Worm (Caenorhabditis elegans) whole organism, early embryonic: Measurements from ENCODE around the gene C14A11.6.

ENCODE experiments used
- B0310.2 ChIP-seq: sonication (generic microtip); optimal IDR thresholded peaks from 2 replicates; lab custom pipeline; 2016; ENCODE audit warnings: mild to moderate bottlenecking, missing genetic modification characterization, missing compliant biosample characterization
- F13C5.2 ChIP-seq: sonication (generic microtip); optimal IDR thresholded peaks from 2 replicates; lab custom pipeline; 2017; ENCODE audit warnings: mild to moderate bottlenecking, missing genetic modification characterization, inconsistent platforms, missing compliant biosample characterization
- aly-1 ChIP-seq: sonication (generic microtip); optimal IDR thresholded peaks from 2 replicates; lab custom pipeline; 2016; ENCODE audit warnings: missing genetic modification characterization, missing compliant biosample characterization
- ama-1 ChIP-seq: fragments of 150-350 bp; optimal IDR thresholded peaks from 2 replicates; lab custom pipeline; 2014
- ceh-13 ChIP-seq: fragments of 200-800 bp; sonication (Bioruptor generic); optimal IDR thresholded peaks from 2 replicates; lab custom pipeline; 2018; ENCODE audit warnings: mild to moderate bottlenecking, missing genetic modification characterization, missing compliant biosample characterization
- ceh-36 ChIP-seq: sonication (generic microtip); optimal IDR thresholded peaks from 2 replicates; lab custom pipeline; 2016; ENCODE audit warnings: missing genetic modification characterization, inconsistent platforms, missing compliant biosample characterization
- ets-7 ChIP-seq: sonication (generic microtip); optimal IDR thresholded peaks from 2 replicates; lab custom pipeline; 2016; ENCODE audit warnings: missing genotype, missing genetic modification characterization, missing compliant biosample characterization
- flt-1 ChIP-seq: fragments of 200-800 bp; sonication (Bioruptor generic); IDR thresholded peaks from 2 replicates; pipeline ENCODE4 v1.3.6; 2022; ENCODE audit warnings: missing genetic modification characterization, missing compliant biosample characterization
- hmbx-1 ChIP-seq: sonication (generic microtip); optimal IDR thresholded peaks from 2 replicates; lab custom pipeline; 2016; ENCODE audit warnings: mild to moderate bottlenecking, missing genetic modification characterization, missing compliant biosample characterization
- hmg-4 ChIP-seq: fragments of 200-800 bp; sonication (Bioruptor generic); optimal IDR thresholded peaks from 2 replicates; lab custom pipeline; 2018; ENCODE audit warnings: mild to moderate bottlenecking, missing genetic modification characterization, missing compliant biosample characterization
- hnd-1 ChIP-seq: sonication (generic microtip); optimal IDR thresholded peaks from 2 replicates; lab custom pipeline; 2016; ENCODE audit warnings: missing genetic modification characterization, missing compliant biosample characterization
- pes-1 ChIP-seq: fragments of 200-800 bp; sonication (Bioruptor generic); IDR thresholded peaks from 2 replicates; pipeline ENCODE4 v1.3.6; 2022; ENCODE audit warnings: missing genetic modification reagents, missing genetic modification characterization, missing compliant biosample characterization
- scrt-1 ChIP-seq: fragments of 200-800 bp; sonication (Bioruptor generic); IDR thresholded peaks from 2 replicates; pipeline ENCODE4 v1.3.6; 2022; ENCODE audit warnings: missing genetic modification characterization, missing compliant biosample characterization
- sea-1 ChIP-seq: fragments of 200-800 bp; sonication (Bioruptor generic); conservative IDR thresholded peaks from 2 replicates; pipeline ENCODE4 v1.3.6; 2022; ENCODE audit warnings: missing genetic modification characterization, missing compliant biosample characterization
- tbx-11 ChIP-seq: fragments of 200-800 bp; sonication (Bioruptor generic); IDR thresholded peaks from 2 replicates; pipeline ENCODE4 v1.3.6; 2022; ENCODE audit warnings: missing genetic modification characterization, missing compliant biosample characterization
- tbx-37 ChIP-seq: fragments of 200-800 bp; sonication (Bioruptor generic); conservative IDR thresholded peaks from 2 replicates; pipeline ENCODE4 v1.3.6; 2022; ENCODE audit warnings: missing genetic modification reagents, missing genetic modification characterization, missing compliant biosample characterization
- tra-4 ChIP-seq: sonication (generic microtip); optimal IDR thresholded peaks from 2 replicates; lab custom pipeline; 2017; ENCODE audit warnings: missing genetic modification characterization, missing compliant biosample characterization

The C14A11.6 gene

DNA sequence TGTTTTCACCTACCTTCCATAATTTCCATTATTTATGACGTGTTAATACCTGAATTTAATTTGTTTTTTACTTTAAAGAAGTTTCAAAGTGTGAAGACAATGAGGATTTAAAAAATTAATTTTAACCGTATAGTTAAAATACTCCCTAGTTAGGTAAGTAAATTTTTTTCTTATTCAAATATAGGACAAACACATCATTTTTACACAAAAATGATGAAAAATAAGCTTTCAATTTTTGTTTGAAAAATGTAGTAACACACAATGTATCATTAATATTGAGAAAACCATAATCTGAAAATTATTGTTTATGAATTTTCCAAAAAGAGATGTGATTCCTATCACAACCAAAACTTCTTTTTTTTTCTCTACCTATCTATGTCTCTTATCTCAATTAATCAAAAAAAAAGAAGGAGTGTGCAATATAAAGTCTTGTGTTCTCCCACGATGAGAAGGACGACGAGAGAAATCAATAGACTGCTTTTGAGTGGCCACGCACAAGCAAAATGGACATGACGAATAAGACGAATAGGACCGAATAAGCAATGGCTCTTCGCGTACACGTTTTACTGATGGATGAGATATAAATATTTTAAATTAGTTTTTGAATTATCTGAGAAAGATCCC is at the start of gene C14A11.6:
Gene C14A11.6 (minus strand): TSS at position 51 of the 624 bp plus-strand sequence.
- TF ChIP-seq tra-4 (tag; lab: Kevin White, UChicago), result no peak
- no peak for TF ChIP-seq hmg-4 (GFP tag; lab: Kevin White, UChicago)
- TF ChIP-seq ceh-13 (GFP tag; lab: Kevin White, UChicago), result no peak
- TF ChIP-seq F13C5.2 (tag; lab: Kevin White, UChicago), result no peak
- TF ChIP-seq sea-1, result no peak
- TF ChIP-seq pes-1 (GFP tag; lab: Robert Waterston, UW), result no peak
- no peak for TF ChIP-seq tbx-37 (GFP tag; lab: Robert Waterston, UW)
- TF ChIP-seq B0310.2 (tag; lab: Kevin White, UChicago), result no peak

DNA sequence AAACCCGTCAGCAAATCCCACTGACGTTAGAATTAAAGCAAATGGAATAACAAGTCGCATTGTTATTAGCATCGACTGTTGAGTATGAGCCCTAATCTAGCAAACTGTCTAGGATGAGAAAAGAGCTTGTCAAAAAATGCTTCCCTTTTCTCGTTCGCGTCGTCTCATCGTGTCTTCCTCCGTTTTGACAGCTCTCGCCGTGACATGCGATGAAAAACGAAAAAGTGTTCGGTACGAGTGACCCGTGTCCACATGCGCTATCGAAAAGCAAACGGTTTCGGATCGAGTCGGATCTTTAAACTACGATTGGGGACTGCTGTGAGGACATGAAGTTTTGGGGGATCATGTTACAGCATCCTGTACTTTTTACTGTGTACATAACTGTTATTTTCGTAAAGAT is 48.4 kb upstream of the C14A11.6 start, which contains the start of gene comt-1:
Gene comt-1 (minus strand): TSS at position 101 of the 400 bp plus-strand sequence.
- TF ChIP-seq ceh-13 (GFP tag; lab: Kevin White, UChicago), result no peak
- TF ChIP-seq ceh-36 (tag; lab: Kevin White, UChicago), result no peak
- TF ChIP-seq flt-1, result no peak
- TF ChIP-seq ets-7, result no peak
- TF ChIP-seq F13C5.2 (tag; lab: Kevin White, UChicago), result no peak
- TF ChIP-seq ama-1 (lab: Kevin White, UChicago), result no peak
- no peak for TF ChIP-seq sea-1
- TF ChIP-seq scrt-1 (GFP tag; lab: Robert Waterston, UW), result no peak
- TF ChIP-seq hmg-4 (GFP tag; lab: Kevin White, UChicago), result no peak
- no peak for TF ChIP-seq hmbx-1 (tag; lab: Kevin White, UChicago)
- TF ChIP-seq tbx-11 (GFP tag; lab: Robert Waterston, UW), result no peak
- TF ChIP-seq aly-1, result no peak
- TF ChIP-seq tbx-37 (GFP tag; lab: Robert Waterston, UW), result no peak
- TF ChIP-seq tra-4 (tag; lab: Kevin White, UChicago), result no peak
- TF ChIP-seq B0310.2 (tag; lab: Kevin White, UChicago), result no peak
- TF ChIP-seq pes-1 (GFP tag; lab: Robert Waterston, UW), result no peak
- no peak for TF ChIP-seq hnd-1 (tag; lab: Kevin White, UChicago)

DNA sequence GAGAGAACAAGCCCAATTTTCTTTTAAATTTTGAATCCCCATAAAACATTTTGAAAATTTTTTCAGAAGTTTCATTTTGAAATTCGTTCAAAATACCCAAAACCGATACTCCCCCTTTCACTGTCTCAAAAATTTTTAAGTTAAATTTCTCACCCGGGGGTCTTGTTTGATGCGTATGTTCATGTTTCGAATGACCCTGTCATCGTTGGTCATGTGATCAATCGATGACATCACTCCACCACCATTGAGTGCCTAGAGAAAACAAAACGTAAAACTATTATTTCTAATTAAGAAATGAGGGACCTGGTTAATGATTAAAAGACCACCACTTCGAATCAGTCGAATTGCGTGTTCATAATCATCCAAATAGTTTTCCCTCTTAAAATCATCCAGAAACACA is 44.4 kb upstream of the C14A11.6 start:
- TF ChIP-seq tbx-37 (GFP tag; lab: Robert Waterston, UW) (no peak), B0310.2 (tag; lab: Kevin White, UChicago) (no peak), hnd-1 (tag; lab: Kevin White, UChicago) (no peak), F13C5.2 (tag; lab: Kevin White, UChicago) (no peak), ceh-36 (tag; lab: Kevin White, UChicago) (no peak), tbx-11 (GFP tag; lab: Robert Waterston, UW) (no peak), scrt-1 (GFP tag; lab: Robert Waterston, UW) (no peak), tra-4 (tag; lab: Kevin White, UChicago) (no peak), flt-1 (no peak), aly-1 (no peak), ceh-13 (GFP tag; lab: Kevin White, UChicago) (no peak), ama-1 (lab: Kevin White, UChicago) (no peak), ets-7 (no peak), sea-1 (no peak), pes-1 (GFP tag; lab: Robert Waterston, UW) (no peak), hmbx-1 (tag; lab: Kevin White, UChicago) (no peak), hmg-4 (GFP tag; lab: Kevin White, UChicago) (no peak)

DNA sequence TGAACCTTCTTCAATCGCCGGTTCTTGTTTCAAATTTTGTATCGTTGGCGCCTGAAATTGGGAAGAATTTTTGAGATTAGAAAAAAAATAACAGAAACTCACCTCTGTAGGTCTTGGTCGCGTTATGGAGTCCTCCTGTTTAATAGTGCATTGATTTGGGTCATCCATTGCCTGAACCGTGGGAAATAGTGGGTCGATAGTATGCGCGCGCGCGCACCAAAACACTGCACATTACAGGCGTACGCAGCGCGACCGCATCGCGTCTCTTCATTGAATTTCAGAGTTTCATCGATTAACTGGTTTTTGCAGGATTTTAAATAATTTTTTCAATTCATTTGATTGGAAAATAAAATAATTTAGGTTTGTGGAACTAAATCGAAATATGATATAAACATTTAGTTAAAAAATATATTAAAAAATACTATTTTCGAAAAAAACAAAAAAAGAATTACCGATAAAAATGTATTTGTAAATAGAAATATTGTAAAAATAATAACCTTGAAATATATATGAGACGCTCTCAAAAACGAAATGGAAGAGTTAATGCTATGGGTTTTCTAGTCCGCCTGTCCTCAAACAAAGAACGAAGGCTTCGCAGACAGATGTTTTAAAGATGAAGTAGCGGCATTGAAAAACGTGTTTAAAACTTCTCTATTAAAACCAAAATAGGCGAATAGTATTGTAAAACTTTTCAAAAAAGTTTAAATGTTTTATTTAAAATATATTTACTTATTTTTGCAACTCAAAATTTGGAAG is 43.3 kb upstream of the C14A11.6 start, which contains the start of gene tra-4:
Gene tra-4 (minus strand): TSS at position 534 of the 756 bp plus-strand sequence.
- TF ChIP-seq ceh-36 (tag; lab: Kevin White, UChicago) (no peak), hmg-4 (GFP tag; lab: Kevin White, UChicago) (peak; percentile 9)

DNA sequence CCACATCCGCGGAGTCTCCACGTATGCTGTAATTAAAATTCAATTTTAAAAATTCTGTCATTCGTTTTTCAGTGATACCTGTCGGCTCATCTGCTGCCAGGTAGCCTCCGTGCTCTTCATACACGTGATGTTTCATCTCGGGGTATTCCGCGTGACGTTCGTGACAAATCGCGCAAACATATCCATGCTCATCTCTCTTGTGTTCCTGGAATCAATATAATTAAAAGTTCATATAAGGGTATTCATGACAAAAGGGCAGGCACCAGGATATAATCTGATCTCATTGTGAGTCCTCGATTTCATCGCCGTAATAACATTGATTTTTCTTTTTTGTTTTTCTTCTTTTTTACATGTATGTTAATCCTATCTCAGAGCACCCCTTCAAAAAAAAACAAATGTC is 40.0 kb upstream of the C14A11.6 start:
- TF ChIP-seq tbx-11 (GFP tag; lab: Robert Waterston, UW), result no peak
- no peak for TF ChIP-seq ama-1 (lab: Kevin White, UChicago)
- TF ChIP-seq hnd-1 (tag; lab: Kevin White, UChicago), result no peak
- TF ChIP-seq sea-1, result no peak
- no peak for TF ChIP-seq ceh-13 (GFP tag; lab: Kevin White, UChicago)
- no peak for TF ChIP-seq hmbx-1 (tag; lab: Kevin White, UChicago)
- TF ChIP-seq flt-1, result no peak
- TF ChIP-seq ets-7, result no peak
- TF ChIP-seq B0310.2 (tag; lab: Kevin White, UChicago), result no peak
- TF ChIP-seq ceh-36 (tag; lab: Kevin White, UChicago), result no peak
- no peak for TF ChIP-seq aly-1
- no peak for TF ChIP-seq tra-4 (tag; lab: Kevin White, UChicago)
- no peak for TF ChIP-seq pes-1 (GFP tag; lab: Robert Waterston, UW)
- TF ChIP-seq scrt-1 (GFP tag; lab: Robert Waterston, UW), result no peak
- no peak for TF ChIP-seq F13C5.2 (tag; lab: Kevin White, UChicago)
- TF ChIP-seq tbx-37 (GFP tag; lab: Robert Waterston, UW), result no peak
- no peak for TF ChIP-seq hmg-4 (GFP tag; lab: Kevin White, UChicago)

DNA sequence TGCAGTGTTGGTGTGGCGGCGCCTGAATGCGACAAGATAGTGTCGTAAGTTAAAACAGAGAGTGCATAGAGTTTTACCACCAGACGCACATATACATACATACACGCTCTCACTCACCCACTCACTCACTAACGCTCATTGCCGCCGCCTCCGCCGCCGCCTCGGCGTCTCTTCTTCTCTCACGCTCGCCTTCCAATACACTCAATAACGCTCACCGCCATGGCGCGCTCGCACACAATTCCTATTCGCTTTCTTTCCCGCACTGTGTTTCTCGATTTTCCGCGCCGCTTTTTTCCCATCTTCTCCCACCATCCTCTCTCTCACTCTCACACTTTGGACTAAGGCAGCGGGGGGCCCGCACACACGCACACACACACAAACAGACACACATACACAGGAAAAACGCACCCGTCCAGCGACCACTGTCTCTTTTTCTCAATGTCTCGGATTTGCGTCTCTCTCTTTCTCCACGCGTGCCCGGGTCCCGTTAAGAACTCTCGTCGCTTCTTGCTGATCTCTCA is 38.5 kb upstream of the C14A11.6 start, which contains the start of gene kin-29:
Gene kin-29 (minus strand): TSS at position 51 of the 521 bp plus-strand sequence.
- no peak for TF ChIP-seq hmbx-1 (tag; lab: Kevin White, UChicago)
- peak; percentile 94 for TF ChIP-seq hmg-4 (GFP tag; lab: Kevin White, UChicago)
- no peak for TF ChIP-seq B0310.2 (tag; lab: Kevin White, UChicago)
- TF ChIP-seq aly-1, result peak; percentile 85
- no peak for TF ChIP-seq pes-1 (GFP tag; lab: Robert Waterston, UW)
- TF ChIP-seq flt-1, result peak; percentile 3; the same call in 1 of the 2 replicates
- peak; percentile 12 for TF ChIP-seq hnd-1 (tag; lab: Kevin White, UChicago)
- no peak for TF ChIP-seq ceh-36 (tag; lab: Kevin White, UChicago)
- no peak for TF ChIP-seq ama-1 (lab: Kevin White, UChicago)
- TF ChIP-seq tbx-11 (GFP tag; lab: Robert Waterston, UW), result no peak
- TF ChIP-seq tra-4 (tag; lab: Kevin White, UChicago), result peak; percentile 50
- peak; percentile 38; the same call in 1 of the 2 replicates for TF ChIP-seq scrt-1 (GFP tag; lab: Robert Waterston, UW)
- TF ChIP-seq ets-7, result no peak
- peak; percentile 82 for TF ChIP-seq F13C5.2 (tag; lab: Kevin White, UChicago)
- TF ChIP-seq tbx-37 (GFP tag; lab: Robert Waterston, UW), result no peak
- no peak for TF ChIP-seq sea-1
